Fruit fly (Drosophila melanogaster): Measurements from ENCODE around the gene Past1.

Past1 gene

dm6 chr3R:12727944-12728649, 31.0 kb downstream of the Past1 start (continued):
- no peak for TF ChIP-seq CG1832 (GFP tag; optimal IDR thresholded peaks at IDR 0.05)
- TF ChIP-seq tap (tag; optimal IDR thresholded peaks at IDR 0.05) = no peak
- TF ChIP-seq CG14441 (GFP tag; IDR thresholded peaks at IDR 0.05) = peak; percentile 36; the same call in 1 of the 2 replicates
- no peak for TF ChIP-seq CG3407 (GFP tag; optimal IDR thresholded peaks at IDR 0.05)
- no peak for TF ChIP-seq fd64A (GFP tag; optimal IDR thresholded peaks at IDR 0.05)
- TF ChIP-seq CrebB (tag; optimal IDR thresholded peaks at IDR 0.05) = no peak
- TF ChIP-seq Xrp1 (GFP tag; IDR thresholded peaks at IDR 0.05) = peak; percentile 44; the same call in 1 of the 2 replicates
- peak; percentile 16 for TF ChIP-seq Chrac-16 (GFP tag; optimal IDR thresholded peaks at IDR 0.05)
- peak; percentile 2 for TF ChIP-seq Antp (GFP tag; optimal IDR thresholded peaks at IDR 0.05)
- no peak for TF ChIP-seq ash1 (GFP tag; optimal IDR thresholded peaks at IDR 0.05)
- no peak for TF ChIP-seq kah (GFP tag; optimal IDR thresholded peaks at IDR 0.05)
- no peak for TF ChIP-seq CG34422 (GFP tag; IDR thresholded peaks at IDR 0.05)
- TF ChIP-seq D19A (tag; optimal IDR thresholded peaks at IDR 0.05) = no peak
- peak; percentile 70 for TF ChIP-seq lab (GFP tag; optimal IDR thresholded peaks at IDR 0.05)
- TF ChIP-seq ase (GFP tag; IDR thresholded peaks at IDR 0.05) = no peak
- TF ChIP-seq CG10321 (GFP tag; IDR thresholded peaks at IDR 0.05) = no peak
- TF ChIP-seq CG33213 (GFP tag; optimal IDR thresholded peaks at IDR 0.05) = no peak
- no peak for TF ChIP-seq vnd (GFP tag; IDR thresholded peaks at IDR 0.05; ENCODE audit: partially characterized antibody)
- no peak for TF ChIP-seq so (GFP tag; IDR thresholded peaks at IDR 0.05)
- TF ChIP-seq H2.0 (GFP tag; IDR thresholded peaks at IDR 0.05) = 0 out of 2 replicates have a peak, but pooled peaks have one; percentile 4
- TF ChIP-seq lola (GFP tag; optimal IDR thresholded peaks at IDR 0.05) = no peak
- TF ChIP-seq CG1647 (GFP tag; optimal IDR thresholded peaks at IDR 0.05) = no peak
- TF ChIP-seq CG14965 (GFP tag; optimal IDR thresholded peaks at IDR 0.05; ENCODE audit: borderline replicate concordance) = no peak
- TF ChIP-seq CG18599 (GFP tag; optimal IDR thresholded peaks at IDR 0.05) = peak; percentile 60
- no peak for TF ChIP-seq GATAe (GFP tag; conservative IDR thresholded peaks at IDR 0.05)
- TF ChIP-seq CG9817 (tag; optimal IDR thresholded peaks at IDR 0.05) = no peak
- TF ChIP-seq pnt (GFP tag; optimal IDR thresholded peaks at IDR 0.05) = no peak
- no peak for TF ChIP-seq CG18262 (tag; optimal IDR thresholded peaks at IDR 0.05)
- no peak for TF ChIP-seq fu2 (GFP tag; optimal IDR thresholded peaks at IDR 0.05)
- TF ChIP-seq grau (tag; optimal IDR thresholded peaks at IDR 0.05) = peak; percentile 8
- TF ChIP-seq Vsx1 (GFP tag; optimal IDR thresholded peaks at IDR 0.05) = no peak
- TF ChIP-seq CG34224 (GFP tag; IDR thresholded peaks at IDR 0.05; ENCODE audit: partially characterized antibody) = no peak
- no peak for TF ChIP-seq Dek (tag; optimal IDR thresholded peaks at IDR 0.05)
- TF ChIP-seq pros (GFP tag; optimal IDR thresholded peaks at IDR 0.05) = no peak
- TF ChIP-seq twi (tag; optimal IDR thresholded peaks at IDR 0.05) = no peak
- TF ChIP-seq CG2120 (GFP tag; optimal IDR thresholded peaks at IDR 0.05) = peak; percentile 43
- TF ChIP-seq CG12104 (GFP tag; optimal IDR thresholded peaks at IDR 0.05) = no peak
- no peak for TF ChIP-seq CG16813 (GFP tag; IDR thresholded peaks at IDR 0.05; ENCODE audit: partially characterized antibody)
- TF ChIP-seq CG13624 (GFP tag; optimal IDR thresholded peaks at IDR 0.05) = no peak
- TF ChIP-seq Dbx (GFP tag; IDR thresholded peaks at IDR 0.05) = peak; percentile 38; the same call in 1 of the 3 replicates
- TF ChIP-seq CG7556 (GFP tag; optimal IDR thresholded peaks at IDR 0.05) = peak; percentile 49
- no peak for TF ChIP-seq slp2 (GFP tag; optimal IDR thresholded peaks at IDR 0.05)
- TF ChIP-seq peb (GFP tag; IDR thresholded peaks at IDR 0.05) = 0 out of 2 replicates have a peak, but pooled peaks have one; percentile 16
- no peak for TF ChIP-seq nom (GFP tag; optimal IDR thresholded peaks at IDR 0.05)
- no peak for TF ChIP-seq dm (GFP tag; optimal IDR thresholded peaks at IDR 0.05)
- no peak for TF ChIP-seq nau (GFP tag; optimal IDR thresholded peaks at IDR 0.05)
- TF ChIP-seq scrt (GFP tag; optimal IDR thresholded peaks at IDR 0.05) = peak; percentile 26
- TF ChIP-seq Hmx (GFP tag; optimal IDR thresholded peaks at IDR 0.05) = no peak
- no peak for TF ChIP-seq da (GFP tag; optimal IDR thresholded peaks at IDR 0.05)

Data from whole organism, embryonic.